Fruit fly (Drosophila melanogaster): ENCODE data around the gene CG14990.

Gene CG14990

dm6 chr3L:4070996-4071379 lies 22.0 kb upstream of the CG14990 start (continued):
- TF ChIP-seq CG5180 (GFP tag; optimal IDR thresholded peaks at IDR 0.05) (no peak), CG8388 (GFP tag; optimal IDR thresholded peaks at IDR 0.05) (peak; percentile 37), aop (GFP tag; IDR thresholded peaks at IDR 0.05) (0 out of 2 replicates have a peak, but pooled peaks have one; percentile 33), CG4404 (GFP tag; IDR thresholded peaks at IDR 0.05) (peak; percentile 6; the same call in 1 of the 2 replicates), Oli (tag; optimal IDR thresholded peaks at IDR 0.05) (peak; percentile 61), z (GFP tag; IDR thresholded peaks at IDR 0.05) (no peak), CG7987 (GFP tag; optimal IDR thresholded peaks at IDR 0.05) (peak; percentile 14), CG5953 (GFP tag; IDR thresholded peaks at IDR 0.05) (peak; percentile 72; the same call in 1 of the 2 replicates), CG2120 (GFP tag; optimal IDR thresholded peaks at IDR 0.05) (peak; percentile 5), dpn (GFP tag; optimal IDR thresholded peaks at IDR 0.05) (peak in 1 of 2 experiments; percentile 50), mld (GFP tag; IDR thresholded peaks at IDR 0.05; ENCODE audit: partially characterized antibody) (no peak), cwo (GFP tag; optimal IDR thresholded peaks at IDR 0.05) (no peak), ranshi (GFP tag; IDR thresholded peaks at IDR 0.05) (peak; percentile 83), E2f1 (GFP tag; IDR thresholded peaks at IDR 0.05) (peak; percentile 81), CG17568 (GFP tag; optimal IDR thresholded peaks at IDR 0.05) (peak; percentile 4), unpg (GFP tag; optimal IDR thresholded peaks at IDR 0.05) (peak; percentile 74), Taf1 (GFP tag; IDR thresholded peaks at IDR 0.05) (peak; percentile 54; the same call in 1 of the 2 replicates), Nf-YA (GFP tag; IDR thresholded peaks at IDR 0.05) (0 out of 2 replicates have a peak, but pooled peaks have one; percentile 8), Dbx (GFP tag; IDR thresholded peaks at IDR 0.05) (peak; percentile 59), Hr51 (GFP tag; optimal IDR thresholded peaks at IDR 0.05) (peak in 1 of 2 experiments; percentile 56), CG32772 (GFP tag; IDR thresholded peaks at IDR 0.05) (peak; percentile 69), zf30C (GFP tag; optimal IDR thresholded peaks at IDR 0.05) (no peak), CG10543 (GFP tag; optimal IDR thresholded peaks at IDR 0.05) (no peak), rib (GFP tag; IDR thresholded peaks at IDR 0.05) (0 out of 2 replicates have a peak, but pooled peaks have one; percentile 10), CG13624 (GFP tag; optimal IDR thresholded peaks at IDR 0.05) (no peak), crol (GFP tag; IDR thresholded peaks at IDR 0.05) (peak; percentile 68), CG4730 (GFP tag; IDR thresholded peaks at IDR 0.05) (peak; percentile 26; the same call in 1 of the 2 replicates), pnt (GFP tag; optimal IDR thresholded peaks at IDR 0.05) (peak; percentile 20), CG31388 (GFP tag; optimal IDR thresholded peaks at IDR 0.05) (no peak), klu (GFP tag; IDR thresholded peaks at IDR 0.05) (peak; percentile 38; the same call in 1 of the 2 replicates), CG18011 (GFP tag; optimal IDR thresholded peaks at IDR 0.05) (no peak), Sin3A (optimal IDR thresholded peaks at IDR 0.05) (no peak), Meics (GFP tag; optimal IDR thresholded peaks at IDR 0.05) (no peak), ci (GFP tag; IDR thresholded peaks at IDR 0.05) (peak; percentile 86), danr (GFP tag; IDR thresholded peaks at IDR 0.05) (peak; percentile 47; the same call in 1 of the 2 replicates), Fer3 (tag; optimal IDR thresholded peaks at IDR 0.05) (peak; percentile 81), sqz (GFP tag; optimal IDR thresholded peaks at IDR 0.05) (no peak), tx (GFP tag; optimal IDR thresholded peaks at IDR 0.05) (no peak), Side (GFP tag; optimal IDR thresholded peaks at IDR 0.05) (peak; percentile 45), MBD-R2 (GFP tag; IDR thresholded peaks at IDR 0.05) (peak; percentile 34), Mad (GFP tag; optimal IDR thresholded peaks at IDR 0.05) (no peak), gt (GFP tag; IDR thresholded peaks at IDR 0.05) (no peak), CG9215 (GFP tag; IDR thresholded peaks at IDR 0.05) (peak; percentile 41; the same call in 1 of the 2 replicates), bsh (GFP tag; optimal IDR thresholded peaks at IDR 0.05) (peak; percentile 76), phol (tag; optimal IDR thresholded peaks at IDR 0.05) (peak; percentile 31), CG2199 (GFP tag; IDR thresholded peaks at IDR 0.05) (peak; percentile 76; the same call in 1 of the 3 replicates), CG10147 (GFP tag; optimal IDR thresholded peaks at IDR 0.05) (peak; percentile 29), Xrp1 (GFP tag; IDR thresholded peaks at IDR 0.05) (peak; percentile 78), tio (GFP tag; optimal IDR thresholded peaks at IDR 0.05) (peak; percentile 23), kah (GFP tag; optimal IDR thresholded peaks at IDR 0.05) (no peak)

Measured in whole organism, embryonic.